Fruit fly (Drosophila melanogaster): ENCODE results near the gene AhcyL2.

DNA sequence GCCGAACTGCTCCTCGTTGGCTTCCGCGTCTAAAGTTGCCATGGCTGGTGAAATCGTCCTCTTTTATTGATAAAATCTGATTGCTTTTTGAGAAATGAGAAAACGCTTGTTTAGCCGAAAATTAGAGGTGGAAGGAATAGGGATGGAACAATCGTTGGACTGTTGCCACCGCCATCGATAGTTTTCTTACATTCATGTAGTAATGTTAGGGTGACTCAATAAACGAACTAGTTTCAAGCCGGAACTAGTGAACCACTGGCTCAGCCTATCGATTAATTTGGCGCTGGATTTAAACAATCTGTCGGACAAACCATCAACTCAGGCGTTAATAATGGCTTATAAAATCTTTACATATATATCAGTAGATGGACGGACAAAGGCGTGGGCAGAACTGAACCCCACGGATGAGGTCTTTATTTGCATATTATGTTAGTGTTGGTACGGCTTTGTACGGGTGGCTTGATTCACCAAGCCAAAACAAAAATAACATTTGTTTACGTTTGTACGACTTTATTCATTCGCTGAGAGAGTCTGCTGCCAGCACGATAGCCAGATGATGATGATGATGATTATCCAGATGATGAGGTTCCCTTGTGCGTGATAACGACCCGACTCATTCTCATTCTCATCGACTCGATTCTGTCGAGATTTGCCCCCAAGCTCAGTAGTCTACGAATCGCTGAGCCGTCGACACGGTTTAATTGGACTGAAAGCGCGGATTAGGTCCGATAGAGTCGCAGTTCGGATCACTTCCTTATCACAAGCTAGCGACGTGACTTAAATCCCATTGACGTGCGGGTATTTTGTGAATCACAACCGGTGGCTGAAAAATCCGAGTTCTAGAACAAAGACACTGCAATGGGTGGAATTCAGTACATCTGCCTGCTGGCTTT, 20.5 kb upstream of the AhcyL2 start, which contains the start of the genes Sf3a1 and Irc:
- peak; percentile 39 to 49 for TF ChIP-seq CTCF (optimal IDR thresholded peaks at IDR 0.05)
- TF ChIP-seq CG8478 (optimal IDR thresholded peaks at IDR 0.05): no peak
